Fruit fly (Drosophila melanogaster) whole organism, embryonic: ENCODE data around the gene CG43407.

Source experiments
- ATbp ChIP-seq: fragments of 200-800 bp; sonication (Bioruptor generic); optimal IDR thresholded peaks from 2 replicates; lab custom pipeline; 2017; ENCODE audit warnings: missing biosample characterization, mild to moderate bottlenecking, missing genetic modification characterization, missing genetic modification reagents
- Aef1 ChIP-seq: fragments of 200-800 bp; sonication (Bioruptor generic); IDR thresholded peaks from 3 replicates; pipeline ENCODE4 v1.3.6; 2022; ENCODE audit warnings: missing biosample characterization, missing genetic modification characterization
- Atf6 ChIP-seq: fragments of 200-800 bp; sonication (Bioruptor generic); IDR thresholded peaks from 2 replicates; pipeline ENCODE4 v1.3.6; 2022; ENCODE audit warnings: missing biosample characterization, missing genetic modification characterization
- BtbVII ChIP-seq: fragments of 200-800 bp; sonication (Bioruptor generic); optimal IDR thresholded peaks from 3 replicates; lab custom pipeline; 2017; ENCODE audit warnings: missing biosample characterization, mild to moderate bottlenecking, missing genetic modification characterization
- C15 ChIP-seq: fragments of 200-800 bp; sonication (Bioruptor generic); IDR thresholded peaks from 3 replicates; pipeline ENCODE4 v1.3.6; 2022; ENCODE audit warnings: missing biosample characterization, missing genetic modification characterization
- CG10543 ChIP-seq: fragments of 200-800 bp; sonication (Bioruptor generic); optimal IDR thresholded peaks from 3 replicates; lab custom pipeline; 2017; ENCODE audit warnings: missing biosample characterization, mild to moderate bottlenecking, missing genetic modification characterization, moderate library complexity
- CG12104 ChIP-seq: fragments of 200-800 bp; sonication (Bioruptor generic); optimal IDR thresholded peaks from 3 replicates; lab custom pipeline; 2016; ENCODE audit warnings: missing biosample characterization, missing genetic modification characterization
- CG12942 ChIP-seq: fragments of 200-800 bp; sonication (Bioruptor generic); optimal IDR thresholded peaks from 3 replicates; lab custom pipeline; 2016; ENCODE audit warnings: missing biosample characterization, missing genetic modification characterization
- CG13296 ChIP-seq: fragments of 200-800 bp; sonication (Bioruptor generic); optimal IDR thresholded peaks from 3 replicates; lab custom pipeline; 2018; ENCODE audit warnings: missing biosample characterization, mild to moderate bottlenecking, missing genetic modification characterization
- CG15696 ChIP-seq: fragments of 200-800 bp; sonication (Bioruptor generic); optimal IDR thresholded peaks from 2 replicates; lab custom pipeline; 2019; ENCODE audit warnings: missing biosample characterization, mild to moderate bottlenecking, missing genetic modification characterization, moderate library complexity
- CG16779 ChIP-seq: fragments of 200-800 bp; sonication (Bioruptor generic); IDR thresholded peaks from 2 replicates; pipeline ENCODE4 v1.3.6; 2022; ENCODE audit warnings: missing biosample characterization, missing genetic modification characterization
- CG16813 ChIP-seq: fragments of 200-800 bp; sonication (Bioruptor generic); IDR thresholded peaks from 3 replicates; pipeline ENCODE4 v1.3.6; 2022; ENCODE audit warnings: missing biosample characterization, missing genetic modification characterization; ENCODE audit not compliant: partially characterized antibody
- CG1792 ChIP-seq: fragments of 200-800 bp; sonication (Bioruptor generic); optimal IDR thresholded peaks from 2 replicates; lab custom pipeline; 2016; ENCODE audit warnings: missing biosample characterization, missing genetic modification characterization
- CG2129 ChIP-seq: fragments of 200-800 bp; sonication (Bioruptor generic); IDR thresholded peaks from 2 replicates; pipeline ENCODE4 v1.3.6; 2022; ENCODE audit warnings: missing biosample characterization, missing genetic modification characterization; ENCODE audit not compliant: partially characterized antibody
- CG30020 ChIP-seq: fragments of 200-800 bp; optimal IDR thresholded peaks from 2 replicates; lab custom pipeline; 2019; ENCODE audit warnings: missing biosample characterization, mild to moderate bottlenecking, missing genetic modification characterization, moderate library complexity
- CG30403 ChIP-seq: fragments of 200-800 bp; sonication (Bioruptor generic); optimal IDR thresholded peaks from 3 replicates; lab custom pipeline; 2016; ENCODE audit warnings: missing biosample characterization, missing genetic modification characterization
- CG3065 ChIP-seq: fragments of 200-800 bp; sonication (Bioruptor generic); optimal IDR thresholded peaks from 2 replicates; lab custom pipeline; 2016; ENCODE audit warnings: missing biosample characterization, missing genetic modification characterization
- CG31388 ChIP-seq: fragments of 200-800 bp; sonication (Bioruptor generic); optimal IDR thresholded peaks from 2 replicates; lab custom pipeline; 2016; ENCODE audit warnings: missing biosample characterization, missing genetic modification characterization
- CG3726 ChIP-seq: fragments of 200-800 bp; sonication (Bioruptor generic); IDR thresholded peaks from 3 replicates; pipeline ENCODE4, ENCODE4 v1.3.6; 2022; ENCODE audit warnings: missing biosample characterization, missing genetic modification characterization
- CG42726 ChIP-seq: fragments of 200-800 bp; sonication (Bioruptor generic); IDR thresholded peaks from 2 replicates; pipeline ENCODE4 v1.3.6; 2022; ENCODE audit warnings: missing biosample characterization, missing genetic modification characterization; ENCODE audit not compliant: partially characterized antibody
- CG5180 ChIP-seq: fragments of 200-800 bp; sonication (Bioruptor generic); optimal IDR thresholded peaks from 3 replicates; lab custom pipeline; 2017; ENCODE audit warnings: missing biosample characterization, missing genetic modification characterization, mild to moderate bottlenecking, moderate library complexity, missing genetic modification reagents
- CG7372 ChIP-seq: fragments of 200-800 bp; sonication (Bioruptor generic); IDR thresholded peaks from 2 replicates; pipeline ENCODE4 v1.3.6; 2022; ENCODE audit warnings: missing biosample characterization, missing genetic modification characterization
- CG7556 ChIP-seq: fragments of 200-800 bp; sonication (Bioruptor generic); optimal IDR thresholded peaks from 2 replicates; lab custom pipeline; 2017; ENCODE audit warnings: missing biosample characterization, mild to moderate bottlenecking, missing genetic modification characterization
- CG7745 ChIP-seq: fragments of 200-800 bp; sonication (Bioruptor generic); optimal IDR thresholded peaks from 2 replicates; lab custom pipeline; 2018; ENCODE audit warnings: missing biosample characterization, mild to moderate bottlenecking, missing genetic modification characterization, moderate library complexity
- CG7987 ChIP-seq: fragments of 200-800 bp; sonication (Bioruptor generic); optimal IDR thresholded peaks from 2 replicates; lab custom pipeline; 2018; ENCODE audit warnings: missing biosample characterization, mild to moderate bottlenecking, missing genetic modification characterization, moderate library complexity
- CG8290 ChIP-seq, 3 experiments: fragments of 200-800 bp; sonication (Bioruptor generic); optimal IDR thresholded peaks; 2 replicates each; lab custom pipeline; 2016 to 2019; ENCODE audit warnings: missing biosample characterization in 3 of 3, missing genetic modification characterization in 3 of 3, mild to moderate bottlenecking in 2 of 3, moderate library complexity in 1 of 3
- CG8944 ChIP-seq: fragments of 200-800 bp; sonication (Bioruptor generic); optimal IDR thresholded peaks from 3 replicates; lab custom pipeline; 2016; ENCODE audit warnings: missing biosample characterization, missing genetic modification characterization
- CrebB ChIP-seq: fragments of 200-800 bp; sonication (Bioruptor generic); optimal IDR thresholded peaks from 3 replicates; lab custom pipeline; 2018; ENCODE audit warnings: missing biosample characterization, mild to moderate bottlenecking, missing genetic modification characterization
- E2f1 ChIP-seq: fragments of 200-800 bp; sonication (Bioruptor generic); IDR thresholded peaks from 2 replicates; pipeline ENCODE4 v1.3.6; 2022; ENCODE audit warnings: missing biosample characterization, missing genetic modification characterization
- Myb ChIP-seq: fragments of 200-800 bp; sonication (Bioruptor generic); optimal IDR thresholded peaks from 2 replicates; lab custom pipeline; 2016; ENCODE audit warnings: missing biosample characterization, missing genetic modification characterization
- Nf-YC ChIP-seq: fragments of 200-800 bp; optimal IDR thresholded peaks from 3 replicates; lab custom pipeline; 2019; ENCODE audit warnings: missing biosample characterization, mild to moderate bottlenecking, missing genetic modification characterization, moderate library complexity
- Opbp ChIP-seq: fragments of 200-800 bp; sonication (Bioruptor generic); IDR thresholded peaks from 3 replicates; pipeline ENCODE4 v1.3.6; 2022; ENCODE audit warnings: missing biosample characterization, missing genetic modification characterization; ENCODE audit not compliant: partially characterized antibody
- TFAM ChIP-seq: fragments of 200-800 bp; sonication (Bioruptor generic); optimal IDR thresholded peaks from 2 replicates; lab custom pipeline; 2017; ENCODE audit warnings: missing biosample characterization, missing genetic modification characterization, inconsistent platforms
- Usf ChIP-seq: fragments of 200-800 bp; sonication (Bioruptor generic); optimal IDR thresholded peaks from 2 replicates; lab custom pipeline; 2017; ENCODE audit warnings: missing genotype, missing biosample characterization, missing genetic modification characterization
- YL-1 ChIP-seq: fragments of 200-800 bp; sonication (Bioruptor generic); optimal IDR thresholded peaks from 3 replicates; lab custom pipeline; 2017; ENCODE audit warnings: missing biosample characterization, mild to moderate bottlenecking, missing genetic modification characterization
- abd-A ChIP-seq: fragments of 200-800 bp; sonication (Bioruptor generic); optimal IDR thresholded peaks from 3 replicates; lab custom pipeline; 2019; ENCODE audit warnings: missing biosample characterization, mild to moderate bottlenecking, missing genetic modification characterization, moderate library complexity
- az2 ChIP-seq: fragments of 200-800 bp; sonication (Bioruptor generic); optimal IDR thresholded peaks from 3 replicates; lab custom pipeline; 2016; ENCODE audit warnings: missing biosample characterization, missing genetic modification characterization
- chinmo ChIP-seq: fragments of 200-800 bp; sonication (Bioruptor generic); IDR thresholded peaks from 4 replicates; pipeline ENCODE4 v1.3.6; 2022; ENCODE audit warnings: missing biosample characterization, missing genetic modification characterization; ENCODE audit not compliant: partially characterized antibody
- esg ChIP-seq: fragments of 200-800 bp; sonication (Bioruptor generic); conservative IDR thresholded peaks from 2 replicates; pipeline ENCODE4 v1.3.6; 2022; ENCODE audit warnings: missing biosample characterization, missing genetic modification characterization
- eyg ChIP-seq: fragments of 200-800 bp; sonication (Bioruptor generic); optimal IDR thresholded peaks from 3 replicates; lab custom pipeline; 2016; ENCODE audit warnings: missing biosample characterization, missing genetic modification characterization
- h ChIP-seq: fragments of >200 bp; optimal IDR thresholded peaks from 2 replicates; lab custom pipeline; 2017
- jumu ChIP-seq: fragments of 200-800 bp; sonication (Bioruptor generic); optimal IDR thresholded peaks from 3 replicates; lab custom pipeline; 2016; ENCODE audit warnings: missing biosample characterization, missing genetic modification characterization
- kni ChIP-seq: fragments of 200-800 bp; sonication (Bioruptor generic); optimal IDR thresholded peaks from 3 replicates; lab custom pipeline; 2017; ENCODE audit warnings: mild to moderate bottlenecking, missing biosample characterization, missing genetic modification reagents, missing genetic modification characterization
- pan ChIP-seq, 4 experiments: fragments of >200 bp in 3 of 4; fragments of 200-800 bp in 1 of 4; sonication (Bioruptor generic) in 1 of 4; optimal IDR thresholded peaks in 3 of 4; IDR thresholded peaks in 1 of 4; 2 replicates each; pipeline versions ENCODE4 v1.3.6 to Lab custom; 2017 to 2022; ENCODE audit warnings: missing biosample characterization in 2 of 4, missing genetic modification characterization in 2 of 4, mixed read lengths in 1 of 4
- pb ChIP-seq: fragments of 200-800 bp; sonication (Bioruptor generic); optimal IDR thresholded peaks from 3 replicates; lab custom pipeline; 2016; ENCODE audit warnings: missing biosample characterization, missing genetic modification characterization
- repo ChIP-seq: fragments of 200-800 bp; sonication (Bioruptor generic); optimal IDR thresholded peaks from 2 replicates; lab custom pipeline; 2016; ENCODE audit warnings: missing biosample characterization, missing genetic modification characterization
- row ChIP-seq: fragments of 200-800 bp; sonication (Bioruptor generic); IDR thresholded peaks from 3 replicates; pipeline ENCODE4 v1.3.6; 2022; ENCODE audit warnings: missing biosample characterization, missing genetic modification characterization
- sim ChIP-seq: fragments of 200-800 bp; sonication (Bioruptor generic); IDR thresholded peaks from 2 replicates; pipeline ENCODE4 v1.3.6; 2022; ENCODE audit warnings: missing biosample characterization, missing genetic modification characterization
- tna ChIP-seq: fragments of 200-800 bp; sonication (Bioruptor generic); IDR thresholded peaks from 2 replicates; pipeline ENCODE4 v1.3.6; 2022; ENCODE audit warnings: missing biosample characterization, missing genetic modification characterization; ENCODE audit not compliant: partially characterized antibody
- wdn ChIP-seq: fragments of 200-800 bp; sonication (Bioruptor generic); IDR thresholded peaks from 2 replicates; pipeline ENCODE4 v1.3.6; 2022; ENCODE audit warnings: missing biosample characterization, missing genetic modification characterization

Gene CG43407

dm6 chr3L:19097665-19098082 is 44.5 kb upstream of the CG43407 start, which contains the start of the genes Naxd and CG14079 (continued):
- no peak for TF ChIP-seq CG31388 (GFP tag; lab: Kevin White, UChicago)
- no peak for TF ChIP-seq repo (GFP tag; lab: Kevin White, UChicago)
- TF ChIP-seq sim, result no peak
- no peak for TF ChIP-seq wdn
- TF ChIP-seq pb (GFP tag; lab: Kevin White, UChicago), result no peak
- no peak for TF ChIP-seq jumu (GFP tag; lab: Kevin White, UChicago)
- peak; percentile 73 for TF ChIP-seq CG30403
- peak; percentile 92 for TF ChIP-seq row (GFP tag; lab: Robert Waterston, UW)
- TF ChIP-seq kni, result no peak
- peak; percentile 59 for TF ChIP-seq Aef1 (GFP tag; lab: Robert Waterston, UW)
- TF ChIP-seq ATbp (GFP tag; lab: Kevin White, UChicago), result peak; percentile 63
- TF ChIP-seq CG3065 (GFP tag; lab: Kevin White, UChicago), result no peak
- no peak for TF ChIP-seq CrebB (tag; lab: Kevin White, UChicago)
- no peak for TF ChIP-seq CG7372 (GFP tag; lab: Robert Waterston, UW)
- no peak for TF ChIP-seq tna (GFP tag; lab: Robert Waterston, UW)
- TF ChIP-seq az2, result peak; percentile 71
- TF ChIP-seq CG12104 (GFP tag; lab: Kevin White, UChicago), result no peak
- TF ChIP-seq E2f1 (GFP tag; lab: Robert Waterston, UW), result peak; percentile 29; the same call in 1 of the 2 replicates
- TF ChIP-seq TFAM, result no peak
- TF ChIP-seq CG7556, result peak; percentile 61
- TF ChIP-seq Atf6 (GFP tag; lab: Robert Waterston, UW), result peak; percentile 80
- no peak for TF ChIP-seq YL-1
- no peak for TF ChIP-seq CG10543 (GFP tag; lab: Kevin White, UChicago)
- TF ChIP-seq Opbp (GFP tag; lab: Robert Waterston, UW), result no peak
- no peak for TF ChIP-seq Nf-YC (tag; lab: Kevin White, UChicago)
- no peak for TF ChIP-seq CG42726 (GFP tag; lab: Robert Waterston, UW)
- no peak for TF ChIP-seq CG3726 (GFP tag; lab: Robert Waterston, UW)
- peak; percentile 18 for TF ChIP-seq CG8944 (GFP tag; lab: Kevin White, UChicago)
- no peak for TF ChIP-seq CG13296 (GFP tag; lab: Kevin White, UChicago)
- peak; percentile 52 for TF ChIP-seq Myb
- TF ChIP-seq esg, result peak; percentile 69
- TF ChIP-seq CG16813, result no peak
- no peak for TF ChIP-seq CG8290 (GFP tag; optimal IDR thresholded peaks at IDR 0.05; lab: Kevin White, UChicago)
- TF ChIP-seq CG8290 (tag; optimal IDR thresholded peaks at IDR 0.05; lab: Kevin White, UChicago), result peak in 1 of 2 experiments; percentile 25
- TF ChIP-seq chinmo, result no peak
- no peak for TF ChIP-seq BtbVII (GFP tag; lab: Kevin White, UChicago)
- TF ChIP-seq Usf, result peak; percentile 37
- TF ChIP-seq CG7745 (tag; lab: Kevin White, UChicago), result no peak
- no peak for TF ChIP-seq CG16779 (GFP tag; lab: Robert Waterston, UW)
- TF ChIP-seq CG7987 (GFP tag; lab: Kevin White, UChicago), result no peak
- no peak for TF ChIP-seq CG5180 (GFP tag; lab: Kevin White, UChicago)
- TF ChIP-seq pan (optimal IDR thresholded peaks at IDR 0.05; lab: Kevin White, UChicago), result no peak
- peak in 1 of 2 experiments; percentile 76 for TF ChIP-seq pan (GFP tag; optimal IDR thresholded peaks at IDR 0.05 in 1 of 2, IDR thresholded peaks at IDR 0.05 in 1 of 2)
- TF ChIP-seq CG15696 (tag; lab: Kevin White, UChicago), result peak; percentile 14
- no peak for TF ChIP-seq CG1792
- TF ChIP-seq CG2129, result no peak
- peak; percentile 31 for TF ChIP-seq CG30020 (tag; lab: Kevin White, UChicago)
- TF ChIP-seq abd-A (tag; lab: Kevin White, UChicago), result no peak
- TF ChIP-seq eyg (GFP tag; lab: Kevin White, UChicago), result no peak
- TF ChIP-seq CG12942 (GFP tag; lab: Kevin White, UChicago), result peak; percentile 74
- TF ChIP-seq C15 (GFP tag; lab: Robert Waterston, UW), result no peak
- no peak for TF ChIP-seq h
